Fruit fly (Drosophila melanogaster) whole organism, wandering third instar larva: Measurements from ENCODE around the gene cpo.

Experiments used
- CG32264 ChIP-seq: fragments of 200-800 bp; sonication (Bioruptor generic); optimal IDR thresholded peaks from 2 replicates; lab custom pipeline; 2016; ENCODE audit warnings: missing biosample characterization, missing genetic modification characterization
- Dfd ChIP-seq: fragments of >200 bp; optimal IDR thresholded peaks from 2 replicates; lab custom pipeline; 2017; ENCODE audit warnings: missing biosample characterization, missing genetic modification characterization
- HLH106 ChIP-seq: fragments of 200-800 bp; optimal IDR thresholded peaks from 3 replicates; lab custom pipeline; 2019; ENCODE audit warnings: missing biosample characterization, mild to moderate bottlenecking, missing genetic modification characterization, moderate library complexity
- Hnf4 ChIP-seq: fragments of 200-800 bp; sonication (Bioruptor generic); optimal IDR thresholded peaks from 2 replicates; lab custom pipeline; 2016; ENCODE audit warnings: missing biosample characterization, mild to moderate bottlenecking, missing genetic modification characterization
- Hr78 ChIP-seq: fragments of >200 bp; optimal IDR thresholded peaks from 2 replicates; lab custom pipeline; 2017; ENCODE audit warnings: missing biosample characterization, missing genetic modification characterization
- Hr83 ChIP-seq: fragments of 200-300 bp; sonication (Bioruptor generic); optimal IDR thresholded peaks from 2 replicates; lab custom pipeline; 2016; ENCODE audit warnings: missing biosample characterization, mild to moderate bottlenecking, missing genetic modification characterization, moderate library complexity; ENCODE audit not compliant: poor library complexity, severe bottlenecking
- Jra ChIP-seq: sonication (Bioruptor generic); optimal IDR thresholded peaks from 2 replicates; lab custom pipeline; 2016; ENCODE audit warnings: missing biosample characterization, missing genetic modification characterization
- Mio ChIP-seq: sonication (Bioruptor generic); optimal IDR thresholded peaks from 2 replicates; lab custom pipeline; 2016; ENCODE audit warnings: missing biosample characterization, missing genetic modification characterization
- Myc ChIP-seq: fragments of >200 bp; optimal IDR thresholded peaks from 2 replicates; lab custom pipeline; 2017
- OdsH ChIP-seq: fragments of 200-800 bp; sonication (Bioruptor generic); optimal IDR thresholded peaks from 2 replicates; lab custom pipeline; 2016; ENCODE audit warnings: missing biosample characterization, mild to moderate bottlenecking, missing genetic modification characterization
- Rel ChIP-seq, 2 experiments: fragments of 200-800 bp; sonication (Bioruptor generic) in 1 of 2; optimal IDR thresholded peaks; 2 replicates in 1 of 2; 3 replicates in 1 of 2; lab custom pipeline; 2016 to 2019; ENCODE audit warnings: mild to moderate bottlenecking in 2 of 2, missing biosample characterization in 2 of 2, missing genetic modification characterization in 2 of 2, moderate library complexity in 1 of 2
- Sp1 ChIP-seq: fragments of 200-800 bp; sonication (Bioruptor generic); optimal IDR thresholded peaks from 3 replicates; lab custom pipeline; 2019; ENCODE audit warnings: missing biosample characterization, mild to moderate bottlenecking, missing genetic modification characterization, moderate library complexity
- Vsx2 ChIP-seq: fragments of 200-300, 225-300 bp; sonication (Bioruptor generic); optimal IDR thresholded peaks from 2 replicates; lab custom pipeline; 2018; ENCODE audit warnings: missing biosample characterization, missing genetic modification characterization; ENCODE audit not compliant: partially characterized antibody
- br ChIP-seq: fragments of 200-800 bp; sonication (Bioruptor generic); optimal IDR thresholded peaks from 2 replicates; lab custom pipeline; 2016; ENCODE audit warnings: missing biosample characterization, missing genetic modification characterization
- brk ChIP-seq: fragments of 200-800 bp; sonication (Bioruptor generic); optimal IDR thresholded peaks from 2 replicates; lab custom pipeline; 2016; ENCODE audit warnings: missing biosample characterization, mild to moderate bottlenecking, missing genetic modification characterization
- dmrt93B ChIP-seq: fragments of 200-800 bp; sonication (Bioruptor generic); optimal IDR thresholded peaks from 2 replicates; lab custom pipeline; 2018; ENCODE audit warnings: missing biosample characterization, mild to moderate bottlenecking, missing genetic modification characterization
- dsf ChIP-seq: sonication (Bioruptor generic); optimal IDR thresholded peaks from 2 replicates; lab custom pipeline; 2016; ENCODE audit warnings: missing biosample characterization, missing genetic modification characterization, borderline replicate concordance
- ey ChIP-seq: fragments of 200-800 bp; sonication (Bioruptor generic); optimal IDR thresholded peaks from 2 replicates; lab custom pipeline; 2016; ENCODE audit warnings: missing biosample characterization, missing genetic modification characterization
- foxo ChIP-seq, 2 experiments: fragments of 200-800 bp; sonication (Bioruptor generic); optimal IDR thresholded peaks; 2 replicates in 1 of 2; 3 replicates in 1 of 2; lab custom pipeline; 2016 to 2017; ENCODE audit warnings: missing biosample characterization in 2 of 2, missing genetic modification characterization in 2 of 2
- fru ChIP-seq: fragments of 200-800 bp; sonication (Bioruptor generic); optimal IDR thresholded peaks from 3 replicates; lab custom pipeline; 2016; ENCODE audit warnings: missing biosample characterization, mild to moderate bottlenecking, missing genetic modification characterization
- h ChIP-seq: fragments of 200-800 bp; sonication (Bioruptor generic); optimal IDR thresholded peaks from 3 replicates; lab custom pipeline; 2016; ENCODE audit warnings: missing biosample characterization, mild to moderate bottlenecking, missing genetic modification characterization
- lola ChIP-seq: fragments of >200 bp; optimal IDR thresholded peaks from 2 replicates; lab custom pipeline; 2017; ENCODE audit warnings: missing biosample characterization, missing genetic modification characterization
- pan ChIP-seq: fragments of >200 bp; optimal IDR thresholded peaks from 2 replicates; lab custom pipeline; 2017
- psq ChIP-seq: fragments of 200-800 bp; sonication (Bioruptor generic); optimal IDR thresholded peaks from 3 replicates; lab custom pipeline; 2017; ENCODE audit warnings: missing biosample characterization, mild to moderate bottlenecking, missing genetic modification characterization, moderate library complexity
- rgr ChIP-seq: fragments of 200-800 bp; sonication (Bioruptor generic); optimal IDR thresholded peaks from 3 replicates; lab custom pipeline; 2016; ENCODE audit warnings: missing biosample characterization, mild to moderate bottlenecking, missing genetic modification characterization
- sage ChIP-seq: fragments of 200-800 bp; sonication (Bioruptor generic); optimal IDR thresholded peaks from 2 replicates; lab custom pipeline; 2016; ENCODE audit warnings: missing biosample characterization, mild to moderate bottlenecking, missing genetic modification characterization
- sv ChIP-seq: fragments of 200-800 bp; sonication (Bioruptor generic); optimal IDR thresholded peaks from 3 replicates; lab custom pipeline; 2016; ENCODE audit warnings: missing biosample characterization, missing genetic modification characterization
- tai ChIP-seq: sonication (Bioruptor generic); optimal IDR thresholded peaks from 2 replicates; lab custom pipeline; 2016; ENCODE audit warnings: missing biosample characterization, missing genetic modification characterization
- woc ChIP-seq: sonication (Bioruptor generic); optimal IDR thresholded peaks from 2 replicates; lab custom pipeline; 2016; ENCODE audit warnings: missing biosample characterization, mild to moderate bottlenecking, missing genetic modification characterization

The cpo gene

dm6 chr3R:17950398-17950797, 30.8 kb downstream of the cpo start:
- no peak for TF ChIP-seq Hr83 (GFP tag; lab: Kevin White, UChicago)
- no peak for TF ChIP-seq Hnf4
- no peak for TF ChIP-seq Rel (GFP tag; optimal IDR thresholded peaks at IDR 0.05; lab: Kevin White, UChicago)
- TF ChIP-seq Rel (tag; optimal IDR thresholded peaks at IDR 0.05; lab: Kevin White, UChicago), result no peak
- TF ChIP-seq pan (lab: Kevin White, UChicago), result no peak
- TF ChIP-seq Hr78, result no peak
- no peak for TF ChIP-seq br (GFP tag; lab: Kevin White, UChicago)
- TF ChIP-seq sv (GFP tag; lab: Kevin White, UChicago), result no peak
- TF ChIP-seq sage (GFP tag; lab: Kevin White, UChicago), result no peak
- TF ChIP-seq foxo (GFP tag; optimal IDR thresholded peaks at IDR 0.05; lab: Kevin White, UChicago), result no peak
- no peak for TF ChIP-seq HLH106 (tag; lab: Kevin White, UChicago)
- TF ChIP-seq dsf (GFP tag; lab: Kevin White, UChicago), result no peak
- no peak for TF ChIP-seq woc (GFP tag; lab: Kevin White, UChicago)
- no peak for TF ChIP-seq Dfd

dm6 chr3R:17951285-17951684, 31.7 kb downstream of the cpo start:
- no peak for TF ChIP-seq sv (GFP tag; lab: Kevin White, UChicago)
- TF ChIP-seq psq, result no peak
- TF ChIP-seq tai (GFP tag; lab: Kevin White, UChicago), result no peak
- TF ChIP-seq Hr83 (GFP tag; lab: Kevin White, UChicago), result no peak
- TF ChIP-seq br (GFP tag; lab: Kevin White, UChicago), result no peak
- TF ChIP-seq fru, result no peak
- no peak for TF ChIP-seq foxo (GFP tag; optimal IDR thresholded peaks at IDR 0.05; lab: Kevin White, UChicago)
- no peak for TF ChIP-seq Sp1 (GFP tag; lab: Kevin White, UChicago)

dm6 chr3R:17951780-17952179, 32.1 kb downstream of the cpo start:
- TF ChIP-seq dsf (GFP tag; lab: Kevin White, UChicago) (no peak), woc (GFP tag; lab: Kevin White, UChicago) (peak; percentile 40)

- TF ChIP-seq Dfd, result peak; percentile 38
- no peak for TF ChIP-seq pan (lab: Kevin White, UChicago)
Measured at dm6 chr3R:17952412-17952811, 32.8 kb downstream of the cpo start.

dm6 chr3R:17953884-17954283, 34.3 kb downstream of the cpo start:
- TF ChIP-seq Myc (lab: Kevin White, UChicago) (no peak), h (no peak), Vsx2 (GFP tag; lab: Kevin White, UChicago) (no peak)
- TF ChIP-seq, all 38 proteins: peak for 0

- no peak for TF ChIP-seq br (GFP tag; lab: Kevin White, UChicago)
- TF ChIP-seq psq, result no peak
- no peak for TF ChIP-seq dmrt93B (GFP tag; lab: Kevin White, UChicago)
- TF ChIP-seq h, result no peak
- TF ChIP-seq lola (GFP tag; lab: Kevin White, UChicago), result no peak
- no peak for TF ChIP-seq brk (GFP tag; lab: Kevin White, UChicago)
- TF ChIP-seq ey (GFP tag; lab: Kevin White, UChicago), result no peak
Measured at dm6 chr3R:17955737-17956136, 36.1 kb downstream of the cpo start.

- TF ChIP-seq rgr (GFP tag; lab: Kevin White, UChicago) (peak; percentile 26), h (peak; percentile 50), ey (GFP tag; lab: Kevin White, UChicago) (peak; percentile 42), Mio (GFP tag; lab: Kevin White, UChicago) (no peak), fru (peak; percentile 47), br (GFP tag; lab: Kevin White, UChicago) (peak; percentile 18), Jra (GFP tag; lab: Kevin White, UChicago) (no peak), Sp1 (GFP tag; lab: Kevin White, UChicago) (peak; percentile 5), CG32264 (no peak), foxo (GFP tag; optimal IDR thresholded peaks at IDR 0.05; lab: Kevin White, UChicago) (peak in 1 of 2 experiments; percentile 47), OdsH (peak; percentile 40)
Measured at dm6 chr3R:17957782-17958181, 38.1 kb downstream of the cpo start.
